Worm (Caenorhabditis elegans) whole organism, L1 larva: ENCODE measurements around the gene col-178.

Experiments used
- jun-1 ChIP-seq: fragments of 150-350 bp; optimal IDR thresholded peaks from 2 replicates; lab custom pipeline; 2014; ENCODE audit warnings: missing biosample characterization, missing genetic modification reagents, missing genetic modification characterization
- ztf-11 ChIP-seq, 2 experiments: sonication (generic microtip); optimal IDR thresholded peaks; 2 replicates each; lab custom pipeline; 2016 to 2017; ENCODE audit warnings: missing genetic modification characterization in 2 of 2, missing biosample characterization in 1 of 2, missing compliant biosample characterization in 1 of 2

- TF ChIP-seq ztf-11 (tag; optimal IDR thresholded peaks at IDR 0.05; lab: Kevin White, UChicago) (no peak), jun-1 (tag; lab: Kevin White, UChicago) (no peak)
These were observed 45.8 kb downstream of the col-178 start for ce11 chrX:11245056-11245455.
